Fruit fly (Drosophila melanogaster): Measurements from ENCODE around the gene LManVI.

DNA sequence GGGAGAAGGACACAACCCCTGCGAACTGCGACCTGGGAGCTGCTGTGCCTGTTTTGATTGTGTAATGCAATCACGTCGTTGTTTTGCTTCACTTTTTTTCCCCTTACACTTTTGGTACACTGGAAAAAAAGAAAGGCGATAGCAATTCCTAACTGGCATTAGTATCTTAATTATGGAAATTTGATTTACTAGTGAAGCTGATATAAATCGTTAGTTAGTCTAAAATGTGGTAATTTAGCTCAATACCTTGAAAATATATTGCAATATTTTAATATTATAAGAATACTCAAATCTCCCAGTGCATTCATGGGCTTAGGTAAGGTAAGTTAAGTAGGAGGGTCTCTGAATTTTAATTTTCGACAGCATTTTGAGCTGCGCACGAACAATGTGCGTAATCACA, 6.5 kb upstream of the LManVI start:
- TF ChIP-seq CG7101 (tag; optimal IDR thresholded peaks at IDR 0.05) = no peak
- TF ChIP-seq CG33017 (tag; optimal IDR thresholded peaks at IDR 0.05) = no peak
- TF ChIP-seq Crg-1 (GFP tag; optimal IDR thresholded peaks at IDR 0.05) = no peak
- TF ChIP-seq bab1 (GFP tag; optimal IDR thresholded peaks at IDR 0.05) = no peak

All from whole organism, adult.